Worm (Caenorhabditis elegans) whole organism, L1 larva: ENCODE measurements around the gene flh-1.
A peak's percentile ranks its signal among the peaks of the same experiment; 100 is the strongest.

Experiments used
- C04F5.9 ChIP-seq: sonication (generic microtip); optimal IDR thresholded peaks from 2 replicates; lab custom pipeline; 2016; ENCODE audit warnings: missing genetic modification characterization, missing compliant biosample characterization
- F16B12.6 ChIP-seq: fragments of 150-350 bp; optimal IDR thresholded peaks from 2 replicates; lab custom pipeline; 2014; ENCODE audit warnings: missing biosample characterization, missing genetic modification characterization
- Y116A8C.19 ChIP-seq: sonication (generic microtip); optimal IDR thresholded peaks from 2 replicates; lab custom pipeline; 2016; ENCODE audit warnings: missing compliant biosample characterization, missing genetic modification characterization, borderline replicate concordance
- alr-1 ChIP-seq: fragments of 200-800 bp; sonication (Bioruptor generic); optimal IDR thresholded peaks from 2 replicates; lab custom pipeline; 2018; ENCODE audit warnings: borderline replicate concordance, mild to moderate bottlenecking, missing genetic modification characterization, missing compliant biosample characterization
- ama-1 ChIP-seq: fragments of 150-350 bp; optimal IDR thresholded peaks from 2 replicates; lab custom pipeline; 2014
- blmp-1 ChIP-seq: fragments of 150-350 bp; optimal IDR thresholded peaks from 2 replicates; lab custom pipeline; 2014; ENCODE audit warnings: missing biosample characterization, missing genetic modification characterization
- ceh-8 ChIP-seq: fragments of 200-800 bp; sonication (Bioruptor generic); optimal IDR thresholded peaks from 2 replicates; lab custom pipeline; 2018; ENCODE audit warnings: mild to moderate bottlenecking, missing genetic modification characterization, moderate library complexity, missing compliant biosample characterization
- ceh-88 ChIP-seq: fragments of 200-800 bp; sonication (Bioruptor generic); IDR thresholded peaks from 2 replicates; pipeline ENCODE4 v1.3.6; 2022; ENCODE audit warnings: missing genetic modification characterization, missing compliant biosample characterization
- ceh-90 ChIP-seq: sonication (generic microtip); optimal IDR thresholded peaks from 2 replicates; lab custom pipeline; 2016; ENCODE audit warnings: missing genetic modification characterization, missing compliant biosample characterization
- ces-1 ChIP-seq: fragments of 150-350 bp; optimal IDR thresholded peaks from 2 replicates; lab custom pipeline; 2014; ENCODE audit warnings: missing biosample characterization, missing genetic modification reagents, missing genetic modification characterization
- dpl-1 ChIP-seq, 3 experiments: fragments of 150-350 bp in 2 of 3; sonication (generic microtip) in 1 of 3; optimal IDR thresholded peaks; 2 replicates each; lab custom pipeline; 2014 to 2017; ENCODE audit warnings: missing biosample characterization in 3 of 3, missing genetic modification characterization in 3 of 3, missing genetic modification reagents in 3 of 3
- dsc-1 ChIP-seq: sonication (generic microtip); optimal IDR thresholded peaks from 2 replicates; lab custom pipeline; 2016; ENCODE audit warnings: mild to moderate bottlenecking, missing genetic modification characterization, missing compliant biosample characterization
- efl-3 ChIP-seq: fragments of 200-800 bp; sonication (Bioruptor generic); optimal IDR thresholded peaks from 2 replicates; lab custom pipeline; 2018; ENCODE audit warnings: mild to moderate bottlenecking, missing genetic modification characterization, missing compliant biosample characterization
- egl-27 ChIP-seq, 2 experiments: fragments of 150-350 bp in 1 of 2; sonication (generic microtip); optimal IDR thresholded peaks; 3 replicates each; lab custom pipeline; 2017 to 2018; ENCODE audit warnings: missing biosample characterization in 2 of 2, missing genetic modification characterization in 2 of 2, missing genetic modification reagents in 2 of 2
- elt-3 ChIP-seq, 6 experiments: fragments of 150-350 bp in 1 of 6; sonication (generic microtip); optimal IDR thresholded peaks; 2 replicates each; lab custom pipeline; 2017 to 2018; ENCODE audit warnings: missing biosample characterization in 6 of 6, missing genetic modification characterization in 6 of 6, inconsistent platforms in 1 of 6
- fkh-10 ChIP-seq: sonication (generic microtip); optimal IDR thresholded peaks from 2 replicates; lab custom pipeline; 2017; ENCODE audit warnings: missing biosample characterization, missing genetic modification reagents, missing genetic modification characterization
- fkh-8 ChIP-seq: sonication (generic microtip); optimal IDR thresholded peaks from 2 replicates; lab custom pipeline; 2016; ENCODE audit warnings: mild to moderate bottlenecking, missing genetic modification characterization, missing compliant biosample characterization
- grh-1 ChIP-seq: fragments of 200-800 bp; sonication (Bioruptor generic); IDR thresholded peaks from 2 replicates; pipeline ENCODE4 v1.3.6; 2022; ENCODE audit warnings: missing genetic modification reagents, missing genetic modification characterization, missing compliant biosample characterization
- hpl-2 ChIP-seq: fragments of 150-350 bp; optimal IDR thresholded peaks from 2 replicates; lab custom pipeline; 2014; ENCODE audit warnings: missing biosample characterization, missing genetic modification reagents, missing genetic modification characterization
- irx-1 ChIP-seq: sonication (generic microtip); optimal IDR thresholded peaks from 2 replicates; lab custom pipeline; 2016; ENCODE audit warnings: missing genetic modification characterization, missing compliant biosample characterization
- lin-35 ChIP-seq, 2 experiments: fragments of 150-350 bp; optimal IDR thresholded peaks; 2 replicates each; lab custom pipeline; 2014; ENCODE audit warnings: missing biosample characterization in 2 of 2, missing genetic modification characterization in 2 of 2, missing genetic modification reagents in 2 of 2
- mab-9 ChIP-seq: fragments of 200-800 bp; sonication (Bioruptor generic); IDR thresholded peaks from 2 replicates; pipeline ENCODE4 v1.3.6; 2022; ENCODE audit warnings: missing genetic modification reagents, missing genetic modification characterization, missing compliant biosample characterization
- mep-1 ChIP-seq: fragments of 150-350 bp; optimal IDR thresholded peaks from 2 replicates; lab custom pipeline; 2014; ENCODE audit warnings: missing biosample characterization, missing genetic modification characterization
- nhr-11 ChIP-seq: fragments of 150-350 bp; optimal IDR thresholded peaks from 2 replicates; lab custom pipeline; 2014; ENCODE audit warnings: missing biosample characterization, missing genetic modification characterization
- nhr-12 ChIP-seq: sonication (generic microtip); optimal IDR thresholded peaks from 2 replicates; lab custom pipeline; 2017; ENCODE audit warnings: missing biosample characterization, missing genetic modification characterization
- nhr-19 ChIP-seq: fragments of 200-800 bp; sonication (Bioruptor generic); conservative IDR thresholded peaks from 2 replicates; pipeline ENCODE4 v1.3.6; 2022; ENCODE audit warnings: missing genetic modification characterization, missing compliant biosample characterization
- nhr-20 ChIP-seq: sonication (generic microtip); optimal IDR thresholded peaks from 2 replicates; lab custom pipeline; 2016; ENCODE audit warnings: mild to moderate bottlenecking, missing genetic modification characterization, missing compliant biosample characterization
- nhr-28 ChIP-seq: fragments of 150-350 bp; optimal IDR thresholded peaks from 2 replicates; lab custom pipeline; 2014; ENCODE audit warnings: missing biosample characterization, missing genetic modification characterization
- nhr-85 ChIP-seq: sonication (generic microtip); peaks from one replicate; lab custom pipeline; 2016; ENCODE audit warnings: missing genetic modification characterization, inconsistent platforms, missing compliant biosample characterization
- nhr-90 ChIP-seq: sonication (generic microtip); optimal IDR thresholded peaks from 2 replicates; lab custom pipeline; 2016; ENCODE audit warnings: mild to moderate bottlenecking, missing genetic modification characterization, missing compliant biosample characterization; ENCODE audit not compliant: poor library complexity
- pag-3 ChIP-seq: sonication (generic microtip); optimal IDR thresholded peaks from 2 replicates; lab custom pipeline; 2017; ENCODE audit warnings: missing genetic modification characterization, mild to moderate bottlenecking, missing compliant biosample characterization, antibody characterized with exemption, borderline replicate concordance; ENCODE audit not compliant: insufficient read depth
- pax-3 ChIP-seq: fragments of 200-800 bp; sonication (Bioruptor generic); optimal IDR thresholded peaks from 2 replicates; lab custom pipeline; 2018; ENCODE audit warnings: mild to moderate bottlenecking, missing genetic modification characterization, moderate library complexity, missing compliant biosample characterization
- skn-1 ChIP-seq: fragments of 150-350 bp; optimal IDR thresholded peaks from 2 replicates; lab custom pipeline; 2014; ENCODE audit warnings: missing biosample characterization, missing genetic modification characterization
- sox-4 ChIP-seq: sonication (generic microtip); optimal IDR thresholded peaks from 2 replicates; lab custom pipeline; 2016; ENCODE audit warnings: missing genetic modification characterization, missing compliant biosample characterization
- sptf-1 ChIP-seq: fragments of 150-350 bp; optimal IDR thresholded peaks from 2 replicates; lab custom pipeline; 2014; ENCODE audit warnings: missing biosample characterization, missing genetic modification characterization
- swsn-7 ChIP-seq: sonication (generic microtip); optimal IDR thresholded peaks from 2 replicates; lab custom pipeline; 2016; ENCODE audit warnings: missing genetic modification characterization, missing compliant biosample characterization
- tbx-2 ChIP-seq: sonication (generic microtip); optimal IDR thresholded peaks from 2 replicates; lab custom pipeline; 2016; ENCODE audit warnings: missing genetic modification characterization, missing compliant biosample characterization
- tlp-1 ChIP-seq: fragments of 150-350 bp; optimal IDR thresholded peaks from 2 replicates; lab custom pipeline; 2014; ENCODE audit warnings: missing biosample characterization, missing genetic modification characterization
- unc-30 ChIP-seq: sonication (generic microtip); optimal IDR thresholded peaks from 2 replicates; lab custom pipeline; 2017; ENCODE audit warnings: missing biosample characterization, missing genetic modification characterization
- vab-15 ChIP-seq: sonication (generic microtip); optimal IDR thresholded peaks from 2 replicates; lab custom pipeline; 2017; ENCODE audit warnings: missing genotype, mild to moderate bottlenecking, missing genetic modification characterization, missing compliant biosample characterization
- xbp-1 ChIP-seq: sonication (generic microtip); optimal IDR thresholded peaks from 2 replicates; lab custom pipeline; 2016; ENCODE audit warnings: missing genetic modification characterization, missing compliant biosample characterization
- ztf-4 ChIP-seq: fragments of 150-350 bp; optimal IDR thresholded peaks from 2 replicates; lab custom pipeline; 2014; ENCODE audit warnings: missing biosample characterization, missing genetic modification characterization

flh-1 gene

DNA sequence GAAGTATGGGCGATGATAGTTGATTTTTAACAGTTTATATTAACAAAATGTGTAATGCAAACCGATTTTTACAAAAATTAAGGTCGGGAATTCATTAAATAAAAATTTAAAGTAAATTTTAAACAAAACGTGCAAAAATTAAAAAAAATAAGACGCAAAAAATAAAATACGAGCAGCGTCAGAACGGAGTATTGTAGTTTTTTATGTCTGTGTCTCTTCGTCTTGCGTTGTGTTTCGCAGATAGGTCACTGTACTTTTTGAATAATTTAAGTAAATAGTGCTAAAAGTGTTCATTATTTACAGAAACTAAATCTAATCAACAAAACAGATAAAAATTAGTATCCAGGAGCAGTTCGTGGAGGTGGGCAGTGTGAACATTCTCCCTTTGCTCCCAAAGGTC is 3.7 kb downstream of the flh-1 start (continued):
- TF ChIP-seq dpl-1 (GFP tag; optimal IDR thresholded peaks at IDR 0.05; lab: Kevin White, UChicago) (peak in 2 of 3 experiments; percentile 26 to 59), fkh-8 (tag; lab: Kevin White, UChicago) (no peak), egl-27 (tag; optimal IDR thresholded peaks at IDR 0.05; lab: Kevin White, UChicago) (no peak), irx-1 (no peak), sptf-1 (tag; lab: Kevin White, UChicago) (no peak), grh-1 (GFP tag; lab: Robert Waterston, UW) (no peak), tbx-2 (tag; lab: Kevin White, UChicago) (peak; percentile 36), ces-1 (GFP tag; lab: Kevin White, UChicago) (no peak), Y116A8C.19 (no peak), skn-1 (tag; lab: Kevin White, UChicago) (peak; percentile 48), blmp-1 (tag; lab: Kevin White, UChicago) (peak; percentile 38), ceh-90 (tag; lab: Kevin White, UChicago) (no peak)

- TF ChIP-seq ztf-4 (tag; lab: Kevin White, UChicago) (no peak), mep-1 (no peak), nhr-90 (tag; lab: Kevin White, UChicago) (no peak), skn-1 (tag; lab: Kevin White, UChicago) (peak; percentile 60), lin-35 (GFP tag; optimal IDR thresholded peaks at IDR 0.05; lab: Kevin White, UChicago) (peak in 1 of 2 experiments; percentile 2)
These were observed 4.4 kb downstream of the flh-1 start, which contains the start of gene Y11D7A.10 for ce11 chrIV:9259687-9260086. Y11D7A.10 (minus strand) TSS chrIV:9259768.

- peak; percentile 11 for TF ChIP-seq ama-1 (lab: Kevin White, UChicago)
- TF ChIP-seq lin-35 (GFP tag; optimal IDR thresholded peaks at IDR 0.05; lab: Kevin White, UChicago) = no peak
- no peak for TF ChIP-seq efl-3 (GFP tag; lab: Kevin White, UChicago)
- no peak for TF ChIP-seq ceh-88 (GFP tag; lab: Robert Waterston, UW)
- TF ChIP-seq nhr-85 (tag; lab: Kevin White, UChicago) = no peak
- TF ChIP-seq xbp-1 (tag; lab: Kevin White, UChicago) = no peak
- no peak for TF ChIP-seq nhr-20
- TF ChIP-seq fkh-10 (GFP tag; lab: Kevin White, UChicago) = no peak
- TF ChIP-seq alr-1 (tag; lab: Kevin White, UChicago) = no peak
- TF ChIP-seq swsn-7 (tag; lab: Kevin White, UChicago) = no peak
- no peak for TF ChIP-seq mep-1
- no peak for TF ChIP-seq pag-3 (tag; lab: Kevin White, UChicago)
- TF ChIP-seq nhr-19 (GFP tag; lab: Robert Waterston, UW) = no peak
- TF ChIP-seq grh-1 (GFP tag; lab: Robert Waterston, UW) = no peak
- no peak for TF ChIP-seq ceh-8 (GFP tag; lab: Kevin White, UChicago)
- TF ChIP-seq tlp-1 (tag; lab: Kevin White, UChicago) = no peak
- TF ChIP-seq blmp-1 (tag; lab: Kevin White, UChicago) = peak; percentile 93
These were observed 5.5 kb downstream of the flh-1 start for ce11 chrIV:9258547-9258946.

- TF ChIP-seq C04F5.9 (tag; lab: Kevin White, UChicago) (no peak), F16B12.6 (no peak), hpl-2 (GFP tag; lab: Kevin White, UChicago) (no peak), sox-4 (tag; lab: Kevin White, UChicago) (no peak), nhr-11 (tag; lab: Kevin White, UChicago) (no peak), pax-3 (tag; lab: Kevin White, UChicago) (no peak), dsc-1 (tag; lab: Kevin White, UChicago) (no peak), unc-30 (tag; lab: Kevin White, UChicago) (no peak), irx-1 (no peak), nhr-28 (tag; lab: Kevin White, UChicago) (no peak), elt-3 (tag; optimal IDR thresholded peaks at IDR 0.05; lab: Kevin White, UChicago) (no peak), nhr-12 (tag; lab: Kevin White, UChicago) (no peak), mab-9 (no peak), tbx-2 (tag; lab: Kevin White, UChicago) (no peak), grh-1 (GFP tag; lab: Robert Waterston, UW) (no peak), vab-15 (tag; lab: Kevin White, UChicago) (no peak)
These were observed 7.2 kb downstream of the flh-1 start for ce11 chrIV:9256865-9257264.
